Worm (Caenorhabditis elegans) whole organism, late embryonic: Measurements from ENCODE around the gene mlc-1.

Experiments used
- C08G9.2 ChIP-seq: sonication (generic microtip); optimal IDR thresholded peaks from 2 replicates; lab custom pipeline; 2016; ENCODE audit warnings: mild to moderate bottlenecking, missing genetic modification characterization, moderate library complexity, missing compliant biosample characterization
- K02D7.2 ChIP-seq: sonication (generic microtip); optimal IDR thresholded peaks from 2 replicates; lab custom pipeline; 2017; ENCODE audit warnings: mild to moderate bottlenecking, missing genetic modification characterization, missing compliant biosample characterization
- K09A11.1 ChIP-seq: sonication (generic microtip); optimal IDR thresholded peaks from 2 replicates; lab custom pipeline; 2017; ENCODE audit warnings: antibody characterized with exemption, mild to moderate bottlenecking, missing genetic modification characterization, missing compliant biosample characterization; ENCODE audit not compliant: insufficient read depth
- ceh-14 ChIP-seq: sonication (generic microtip); optimal IDR thresholded peaks from 2 replicates; lab custom pipeline; 2016; ENCODE audit warnings: missing genotype, missing genetic modification characterization, missing compliant biosample characterization
- ceh-18 ChIP-seq: sonication (generic microtip); optimal IDR thresholded peaks from 2 replicates; lab custom pipeline; 2016; ENCODE audit warnings: missing genetic modification characterization, missing compliant biosample characterization
- ceh-2 ChIP-seq: sonication (generic microtip); optimal IDR thresholded peaks from 2 replicates; lab custom pipeline; 2016; ENCODE audit warnings: missing genotype, missing genetic modification characterization, missing compliant biosample characterization
- ceh-22 ChIP-seq: sonication (generic microtip); optimal IDR thresholded peaks from 2 replicates; lab custom pipeline; 2017; ENCODE audit warnings: missing biosample characterization, missing genetic modification characterization
- ceh-24 ChIP-seq: sonication (generic microtip); optimal IDR thresholded peaks from 2 replicates; lab custom pipeline; 2016; ENCODE audit warnings: mild to moderate bottlenecking, missing genetic modification characterization, missing compliant biosample characterization
- ceh-31 ChIP-seq: sonication (generic microtip); optimal IDR thresholded peaks from 2 replicates; lab custom pipeline; 2016; ENCODE audit warnings: missing genetic modification characterization, missing compliant biosample characterization
- ceh-48 ChIP-seq: sonication (generic microtip); optimal IDR thresholded peaks from 2 replicates; lab custom pipeline; 2016; ENCODE audit warnings: missing genetic modification characterization, inconsistent platforms, missing compliant biosample characterization
- ceh-6 ChIP-seq: fragments of 200-800 bp; sonication (Bioruptor generic); optimal IDR thresholded peaks from 2 replicates; lab custom pipeline; 2018; ENCODE audit warnings: mild to moderate bottlenecking, missing genetic modification characterization, missing compliant biosample characterization
- ceh-9 ChIP-seq: sonication (generic microtip); optimal IDR thresholded peaks from 2 replicates; lab custom pipeline; 2016; ENCODE audit warnings: mild to moderate bottlenecking, missing genetic modification characterization, inconsistent platforms, missing compliant biosample characterization
- che-1 ChIP-seq: sonication (generic microtip); optimal IDR thresholded peaks from 2 replicates; lab custom pipeline; 2016; ENCODE audit warnings: mild to moderate bottlenecking, missing genetic modification characterization, missing compliant biosample characterization
- dmd-4 ChIP-seq: sonication (generic microtip); optimal IDR thresholded peaks from 2 replicates; lab custom pipeline; 2016; ENCODE audit warnings: borderline replicate concordance, missing genetic modification characterization, missing compliant biosample characterization
- dve-1 ChIP-seq: sonication (generic microtip); optimal IDR thresholded peaks from 2 replicates; lab custom pipeline; 2017; ENCODE audit warnings: antibody characterized with exemption, mild to moderate bottlenecking, missing genetic modification characterization, missing compliant biosample characterization
- elt-4 ChIP-seq: sonication (generic microtip); optimal IDR thresholded peaks from 2 replicates; lab custom pipeline; 2016; ENCODE audit warnings: missing genetic modification characterization, missing compliant biosample characterization
- eyg-1 ChIP-seq: sonication (generic microtip); optimal IDR thresholded peaks from 2 replicates; lab custom pipeline; 2016; ENCODE audit warnings: missing genotype, missing genetic modification characterization, missing compliant biosample characterization
- fax-1 ChIP-seq: sonication (generic microtip); optimal IDR thresholded peaks from 2 replicates; lab custom pipeline; 2016; ENCODE audit warnings: missing genotype, missing genetic modification characterization, missing compliant biosample characterization
- gmeb-2 ChIP-seq: sonication (generic microtip); optimal IDR thresholded peaks from 2 replicates; lab custom pipeline; 2016; ENCODE audit warnings: missing genetic modification characterization, inconsistent platforms, missing compliant biosample characterization
- hlh-30 ChIP-seq: sonication (generic microtip); optimal IDR thresholded peaks from 2 replicates; lab custom pipeline; 2017; ENCODE audit warnings: antibody characterized with exemption, missing genetic modification characterization, missing compliant biosample characterization; ENCODE audit not compliant: insufficient read depth
- hlh-6 ChIP-seq: sonication (generic microtip); optimal IDR thresholded peaks from 2 replicates; lab custom pipeline; 2016; ENCODE audit warnings: missing genotype, missing genetic modification characterization, missing compliant biosample characterization
- lin-11 ChIP-seq: fragments of 200-800 bp; sonication (Bioruptor generic); optimal IDR thresholded peaks from 2 replicates; lab custom pipeline; 2018; ENCODE audit warnings: mild to moderate bottlenecking, missing genetic modification characterization, missing compliant biosample characterization
- madf-2 ChIP-seq: sonication (generic microtip); optimal IDR thresholded peaks from 2 replicates; lab custom pipeline; 2017; ENCODE audit warnings: missing genetic modification characterization, missing compliant biosample characterization
- mec-3 ChIP-seq: sonication (generic microtip); optimal IDR thresholded peaks from 2 replicates; lab custom pipeline; 2016; ENCODE audit warnings: borderline replicate concordance, missing genetic modification characterization, missing compliant biosample characterization
- nfya-1 ChIP-seq: sonication (generic microtip); optimal IDR thresholded peaks from 2 replicates; lab custom pipeline; 2017; ENCODE audit warnings: missing genetic modification characterization, mild to moderate bottlenecking, missing compliant biosample characterization, antibody characterized with exemption, moderate library complexity
- nhr-11 ChIP-seq: fragments of 150-350 bp; optimal IDR thresholded peaks from 2 replicates; lab custom pipeline; 2014; ENCODE audit warnings: missing biosample characterization, missing genetic modification characterization
- nhr-232 ChIP-seq: sonication (generic microtip); optimal IDR thresholded peaks from 2 replicates; lab custom pipeline; 2016; ENCODE audit warnings: missing genetic modification characterization, missing compliant biosample characterization
- pax-1 ChIP-seq: fragments of 150-350 bp; optimal IDR thresholded peaks from 2 replicates; lab custom pipeline; 2014; ENCODE audit warnings: missing biosample characterization, missing genetic modification characterization
- pha-2 ChIP-seq: sonication (generic microtip); optimal IDR thresholded peaks from 2 replicates; lab custom pipeline; 2017; ENCODE audit warnings: mild to moderate bottlenecking, missing genetic modification characterization, missing compliant biosample characterization
- pha-4 ChIP-seq: fragments of 150-350 bp; optimal IDR thresholded peaks from 2 replicates; lab custom pipeline; 2018; ENCODE audit warnings: missing biosample characterization, missing genetic modification reagents, missing genetic modification characterization
- pros-1 ChIP-seq: fragments of 150-350 bp; optimal IDR thresholded peaks from 2 replicates; lab custom pipeline; 2014; ENCODE audit warnings: missing biosample characterization, missing genetic modification reagents, missing genetic modification characterization
- ref-2 ChIP-seq: sonication (generic microtip); optimal IDR thresholded peaks from 2 replicates; lab custom pipeline; 2016; ENCODE audit warnings: missing genetic modification characterization, missing compliant biosample characterization
- rnt-1 ChIP-seq: sonication (generic microtip); optimal IDR thresholded peaks from 2 replicates; lab custom pipeline; 2016; ENCODE audit warnings: missing genetic modification characterization, missing compliant biosample characterization
- sdc-2 ChIP-seq: sonication (generic microtip); optimal IDR thresholded peaks from 2 replicates; lab custom pipeline; 2016; ENCODE audit warnings: missing genotype, missing genetic modification characterization, missing compliant biosample characterization
- sox-4 ChIP-seq: sonication (generic microtip); optimal IDR thresholded peaks from 2 replicates; lab custom pipeline; 2017; ENCODE audit warnings: mild to moderate bottlenecking, missing genetic modification characterization, inconsistent platforms, missing compliant biosample characterization
- syd-9 ChIP-seq: sonication (generic microtip); optimal IDR thresholded peaks from 2 replicates; lab custom pipeline; 2016; ENCODE audit warnings: mild to moderate bottlenecking, missing genetic modification characterization, moderate library complexity, missing compliant biosample characterization
- tbx-2 ChIP-seq: sonication (generic microtip); optimal IDR thresholded peaks from 2 replicates; lab custom pipeline; 2016; ENCODE audit warnings: missing genetic modification characterization, missing compliant biosample characterization
- unc-3 ChIP-seq, 2 experiments: fragments of 200-800 bp in 1 of 2; sonication (Bioruptor generic) in 1 of 2; sonication (generic microtip) in 1 of 2; conservative IDR thresholded peaks in 1 of 2; optimal IDR thresholded peaks in 1 of 2; 2 replicates each; pipeline versions ENCODE4 v1.3.6 to Lab custom; 2016 to 2022; ENCODE audit warnings: missing compliant biosample characterization in 2 of 2, missing genetic modification characterization in 2 of 2, missing genetic modification reagents in 1 of 2
- unc-42 ChIP-seq: sonication (generic microtip); optimal IDR thresholded peaks from 2 replicates; lab custom pipeline; 2016; ENCODE audit warnings: missing genotype, missing genetic modification characterization, missing compliant biosample characterization
- zip-5 ChIP-seq: sonication (generic microtip); optimal IDR thresholded peaks from 2 replicates; lab custom pipeline; 2016; ENCODE audit warnings: missing genetic modification characterization, missing compliant biosample characterization
- ztf-16 ChIP-seq: sonication (generic microtip); optimal IDR thresholded peaks from 2 replicates; lab custom pipeline; 2017; ENCODE audit warnings: missing genetic modification characterization, missing compliant biosample characterization

Gene mlc-1

ce11 chrX:17422593-17422992 lies 36.4 kb upstream of the mlc-1 start:
- TF ChIP-seq ceh-22 (no peak), ceh-2 (tag; lab: Kevin White, UChicago) (no peak), nfya-1 (tag; lab: Kevin White, UChicago) (no peak), syd-9 (no peak)

- TF ChIP-seq pax-1 (tag; lab: Kevin White, UChicago) = no peak
- no peak for TF ChIP-seq ceh-31 (tag; lab: Kevin White, UChicago)
- TF ChIP-seq C08G9.2 = no peak
- TF ChIP-seq pha-4 = no peak
Measured at ce11 chrX:17423894-17424594, 35.0 kb upstream of the mlc-1 start.

- TF ChIP-seq pha-4 = no peak
- TF ChIP-seq lin-11 (tag; lab: Kevin White, UChicago) = no peak
- TF ChIP-seq rnt-1 = no peak
- TF ChIP-seq hlh-6 (tag; lab: Kevin White, UChicago) = no peak
- TF ChIP-seq K09A11.1 (tag; lab: Kevin White, UChicago) = no peak
- TF ChIP-seq sox-4 (tag; lab: Kevin White, UChicago) = no peak
- TF ChIP-seq che-1 (tag; lab: Kevin White, UChicago) = no peak
- TF ChIP-seq ceh-9 (tag; lab: Kevin White, UChicago) = no peak
- TF ChIP-seq ceh-18 (tag; lab: Kevin White, UChicago) = no peak
- TF ChIP-seq ceh-31 (tag; lab: Kevin White, UChicago) = no peak
Measured at ce11 chrX:17424595-17424913, 34.5 kb upstream of the mlc-1 start.

- TF ChIP-seq mec-3 (tag; lab: Kevin White, UChicago) = no peak
- TF ChIP-seq K02D7.2 (tag; lab: Kevin White, UChicago) = no peak
- no peak for TF ChIP-seq hlh-6 (tag; lab: Kevin White, UChicago)
- TF ChIP-seq ceh-14 (tag; lab: Kevin White, UChicago) = no peak
- TF ChIP-seq sdc-2 (tag; lab: Kevin White, UChicago) = no peak
- no peak for TF ChIP-seq ztf-16
- no peak for TF ChIP-seq tbx-2 (tag; lab: Kevin White, UChicago)
- TF ChIP-seq dmd-4 (tag; lab: Kevin White, UChicago) = no peak
- no peak for TF ChIP-seq fax-1 (tag; lab: Kevin White, UChicago)
- TF ChIP-seq unc-42 (tag; lab: Kevin White, UChicago) = no peak
- TF ChIP-seq elt-4 (tag; lab: Kevin White, UChicago) = no peak
- no peak for TF ChIP-seq dve-1 (tag; lab: Kevin White, UChicago)
- TF ChIP-seq ceh-2 (tag; lab: Kevin White, UChicago) = no peak
- TF ChIP-seq ceh-24 (tag; lab: Kevin White, UChicago) = no peak
- no peak for TF ChIP-seq rnt-1
- no peak for TF ChIP-seq syd-9
- TF ChIP-seq, all 69 proteins: peak for 0
Measured at ce11 chrX:17426712-17427111, 32.3 kb upstream of the mlc-1 start.

ce11 chrX:17427778-17428177 lies 31.2 kb upstream of the mlc-1 start:
- TF ChIP-seq rnt-1 (no peak), che-1 (tag; lab: Kevin White, UChicago) (no peak), nhr-11 (tag; lab: Kevin White, UChicago) (no peak), zip-5 (tag; lab: Kevin White, UChicago) (no peak), pha-2 (no peak), ceh-48 (no peak), gmeb-2 (tag; lab: Kevin White, UChicago) (no peak), elt-4 (tag; lab: Kevin White, UChicago) (no peak), ref-2 (tag; lab: Kevin White, UChicago) (no peak), ceh-6 (GFP tag; lab: Kevin White, UChicago) (no peak), eyg-1 (tag; lab: Kevin White, UChicago) (no peak), nhr-232 (tag; lab: Kevin White, UChicago) (no peak), ceh-9 (tag; lab: Kevin White, UChicago) (no peak), ceh-2 (tag; lab: Kevin White, UChicago) (no peak), pros-1 (tag; lab: Kevin White, UChicago) (no peak), unc-3 (GFP tag; conservative IDR thresholded peaks at IDR 0.05; lab: Robert Waterston, UW) (no peak), unc-3 (tag; optimal IDR thresholded peaks at IDR 0.05; lab: Kevin White, UChicago) (no peak), hlh-30 (tag; lab: Kevin White, UChicago) (no peak), dve-1 (tag; lab: Kevin White, UChicago) (no peak), madf-2 (no peak)
